Worm (Caenorhabditis elegans): Measurements from ENCODE around the gene ttc-37.

DNA sequence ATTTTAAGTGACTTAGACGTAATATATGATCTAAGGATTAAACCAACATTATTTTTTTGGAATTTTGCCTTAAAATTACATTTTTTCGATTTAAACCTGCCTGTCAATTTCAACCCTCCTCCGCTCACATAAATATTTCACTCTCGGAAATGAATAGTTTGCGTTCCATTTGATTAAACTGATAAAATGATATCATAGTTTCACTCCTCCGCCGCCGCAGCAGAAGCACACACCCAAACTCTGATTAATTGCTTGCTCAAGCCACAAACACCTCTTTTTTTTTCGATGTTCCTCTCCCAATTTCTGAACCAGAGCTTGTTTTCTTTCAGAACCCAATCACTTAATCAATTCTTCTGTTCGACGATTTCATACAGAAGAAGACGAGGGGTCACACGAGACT, 18.8 kb downstream of the ttc-37 start, which contains the start of gene Y49G5B.1:
- TF ChIP-seq ztf-4 (tag; optimal IDR thresholded peaks at IDR 0.05) (no peak), aly-2 (tag; optimal IDR thresholded peaks at IDR 0.05) (no peak), ceh-16 (tag; optimal IDR thresholded peaks at IDR 0.05) (no peak), unc-39 (tag; optimal IDR thresholded peaks at IDR 0.05) (no peak), pqm-1 (tag; optimal IDR thresholded peaks at IDR 0.05) (no peak), unc-62 (GFP tag; optimal IDR thresholded peaks at IDR 0.05) (no peak), lin-15B (tag; optimal IDR thresholded peaks at IDR 0.05) (no peak)
